Worm (Caenorhabditis elegans) whole organism, L1 larva: ENCODE data around the gene F52D10.4.
A peak's percentile ranks its signal among the peaks of the same experiment; 100 is the strongest.

Experiments used
- C16A3.4 ChIP-seq: fragments of 150-350 bp; optimal IDR thresholded peaks from 2 replicates; lab custom pipeline; 2014; ENCODE audit warnings: missing biosample characterization, missing genetic modification characterization
- F16B12.6 ChIP-seq: fragments of 150-350 bp; optimal IDR thresholded peaks from 2 replicates; lab custom pipeline; 2014; ENCODE audit warnings: missing biosample characterization, missing genetic modification characterization
- aha-1 ChIP-seq: fragments of 150-350 bp; optimal IDR thresholded peaks from 2 replicates; lab custom pipeline; 2014; ENCODE audit warnings: missing biosample characterization, missing genetic modification characterization
- ceh-8 ChIP-seq: fragments of 200-800 bp; sonication (Bioruptor generic); optimal IDR thresholded peaks from 2 replicates; lab custom pipeline; 2018; ENCODE audit warnings: mild to moderate bottlenecking, missing genetic modification characterization, moderate library complexity, missing compliant biosample characterization
- ceh-82 ChIP-seq, 3 experiments: fragments of 150-350 bp in 1 of 3; sonication (generic microtip) in 2 of 3; optimal IDR thresholded peaks; 2 replicates each; lab custom pipeline; 2014 to 2017; ENCODE audit warnings: missing biosample characterization in 3 of 3, missing genetic modification characterization in 3 of 3
- ceh-88 ChIP-seq: fragments of 200-800 bp; sonication (Bioruptor generic); IDR thresholded peaks from 2 replicates; pipeline ENCODE4 v1.3.6; 2022; ENCODE audit warnings: missing genetic modification characterization, missing compliant biosample characterization
- ces-1 ChIP-seq: fragments of 150-350 bp; optimal IDR thresholded peaks from 2 replicates; lab custom pipeline; 2014; ENCODE audit warnings: missing biosample characterization, missing genetic modification reagents, missing genetic modification characterization
- dsc-1 ChIP-seq: sonication (generic microtip); optimal IDR thresholded peaks from 2 replicates; lab custom pipeline; 2016; ENCODE audit warnings: mild to moderate bottlenecking, missing genetic modification characterization, missing compliant biosample characterization
- efl-1 ChIP-seq, 4 experiments: fragments of 150-350 bp; optimal IDR thresholded peaks in 3 of 4; peaks in 1 of 4; 1 replicate in 1 of 4; 2 replicates in 3 of 4; lab custom pipeline; 2014; ENCODE audit warnings: missing biosample characterization in 2 of 4, missing genetic modification characterization in 2 of 4, missing genetic modification reagents in 2 of 4
- efl-3 ChIP-seq: fragments of 200-800 bp; sonication (Bioruptor generic); optimal IDR thresholded peaks from 2 replicates; lab custom pipeline; 2018; ENCODE audit warnings: mild to moderate bottlenecking, missing genetic modification characterization, missing compliant biosample characterization
- egl-13 ChIP-seq: sonication (generic microtip); optimal IDR thresholded peaks from 2 replicates; lab custom pipeline; 2016; ENCODE audit warnings: missing genotype, missing genetic modification reagents, missing genetic modification characterization, missing compliant biosample characterization
- egl-27 ChIP-seq, 2 experiments: fragments of 150-350 bp in 1 of 2; sonication (generic microtip); optimal IDR thresholded peaks; 3 replicates each; lab custom pipeline; 2017 to 2018; ENCODE audit warnings: missing biosample characterization in 2 of 2, missing genetic modification characterization in 2 of 2, missing genetic modification reagents in 2 of 2
- ets-5 ChIP-seq: fragments of 200-800 bp; sonication (Bioruptor generic); IDR thresholded peaks from 2 replicates; pipeline ENCODE4 v1.3.6; 2022; ENCODE audit warnings: missing genetic modification characterization, missing compliant biosample characterization
- grh-1 ChIP-seq: fragments of 200-800 bp; sonication (Bioruptor generic); IDR thresholded peaks from 2 replicates; pipeline ENCODE4 v1.3.6; 2022; ENCODE audit warnings: missing genetic modification reagents, missing genetic modification characterization, missing compliant biosample characterization
- hlh-4 ChIP-seq: sonication (generic microtip); optimal IDR thresholded peaks from 2 replicates; lab custom pipeline; 2016; ENCODE audit warnings: mild to moderate bottlenecking, missing genetic modification characterization, missing compliant biosample characterization
- irx-1 ChIP-seq: sonication (generic microtip); optimal IDR thresholded peaks from 2 replicates; lab custom pipeline; 2016; ENCODE audit warnings: missing genetic modification characterization, missing compliant biosample characterization
- isw-1 ChIP-seq: fragments of 200-800 bp; sonication (Bioruptor generic); IDR thresholded peaks from 2 replicates; pipeline ENCODE4 v1.3.6; 2022; ENCODE audit warnings: missing genetic modification characterization, missing compliant biosample characterization
- jun-1 ChIP-seq: fragments of 150-350 bp; optimal IDR thresholded peaks from 2 replicates; lab custom pipeline; 2014; ENCODE audit warnings: missing biosample characterization, missing genetic modification reagents, missing genetic modification characterization
- lin-14 ChIP-seq: fragments of 200-800 bp; sonication (Bioruptor generic); optimal IDR thresholded peaks from 2 replicates; lab custom pipeline; 2018; ENCODE audit warnings: mild to moderate bottlenecking, missing genetic modification characterization, moderate library complexity, missing compliant biosample characterization
- lin-39 ChIP-seq: fragments of 150-350 bp; optimal IDR thresholded peaks from 2 replicates; lab custom pipeline; 2014; ENCODE audit warnings: missing biosample characterization, missing genetic modification reagents, missing genetic modification characterization
- lir-3 ChIP-seq: sonication (generic microtip); optimal IDR thresholded peaks from 2 replicates; lab custom pipeline; 2016; ENCODE audit warnings: mild to moderate bottlenecking, missing genetic modification characterization, moderate library complexity, missing compliant biosample characterization; ENCODE audit not compliant: poor library complexity
- mdl-1 ChIP-seq, 2 experiments: fragments of 150-350 bp; optimal IDR thresholded peaks; 2 replicates each; lab custom pipeline; 2014 to 2017; ENCODE audit warnings: missing biosample characterization in 2 of 2, missing genetic modification characterization in 2 of 2, inconsistent platforms in 1 of 2
- nhr-20 ChIP-seq: sonication (generic microtip); optimal IDR thresholded peaks from 2 replicates; lab custom pipeline; 2016; ENCODE audit warnings: mild to moderate bottlenecking, missing genetic modification characterization, missing compliant biosample characterization
- nhr-237 ChIP-seq: fragments of 150-350 bp; optimal IDR thresholded peaks from 2 replicates; lab custom pipeline; 2014; ENCODE audit warnings: missing biosample characterization, missing genetic modification characterization
- nhr-47 ChIP-seq: sonication (generic microtip); optimal IDR thresholded peaks from 2 replicates; lab custom pipeline; 2016; ENCODE audit warnings: mild to moderate bottlenecking, missing genetic modification characterization, moderate library complexity, missing compliant biosample characterization
- nhr-76 ChIP-seq: sonication (generic microtip); optimal IDR thresholded peaks from 2 replicates; lab custom pipeline; 2017; ENCODE audit warnings: missing biosample characterization, missing genetic modification characterization
- nhr-84 ChIP-seq: sonication (generic microtip); optimal IDR thresholded peaks from 2 replicates; lab custom pipeline; 2017; ENCODE audit warnings: missing biosample characterization, missing genetic modification characterization
- nhr-90 ChIP-seq: sonication (generic microtip); optimal IDR thresholded peaks from 2 replicates; lab custom pipeline; 2016; ENCODE audit warnings: mild to moderate bottlenecking, missing genetic modification characterization, missing compliant biosample characterization; ENCODE audit not compliant: poor library complexity
- pag-3 ChIP-seq: sonication (generic microtip); optimal IDR thresholded peaks from 2 replicates; lab custom pipeline; 2017; ENCODE audit warnings: missing genetic modification characterization, mild to moderate bottlenecking, missing compliant biosample characterization, antibody characterized with exemption, borderline replicate concordance; ENCODE audit not compliant: insufficient read depth
- snpc-4 ChIP-seq: fragments of 150-350 bp; optimal IDR thresholded peaks from 2 replicates; lab custom pipeline; 2014; ENCODE audit warnings: missing biosample characterization, missing genetic modification characterization
- sup-37 ChIP-seq: fragments of 200-800 bp; sonication (Bioruptor generic); optimal IDR thresholded peaks from 2 replicates; lab custom pipeline; 2018; ENCODE audit warnings: mild to moderate bottlenecking, missing genetic modification characterization, missing compliant biosample characterization
- swsn-7 ChIP-seq: sonication (generic microtip); optimal IDR thresholded peaks from 2 replicates; lab custom pipeline; 2016; ENCODE audit warnings: missing genetic modification characterization, missing compliant biosample characterization
- tlp-1 ChIP-seq: fragments of 150-350 bp; optimal IDR thresholded peaks from 2 replicates; lab custom pipeline; 2014; ENCODE audit warnings: missing biosample characterization, missing genetic modification characterization
- unc-30 ChIP-seq: sonication (generic microtip); optimal IDR thresholded peaks from 2 replicates; lab custom pipeline; 2017; ENCODE audit warnings: missing biosample characterization, missing genetic modification characterization
- vab-15 ChIP-seq: sonication (generic microtip); optimal IDR thresholded peaks from 2 replicates; lab custom pipeline; 2017; ENCODE audit warnings: missing genotype, mild to moderate bottlenecking, missing genetic modification characterization, missing compliant biosample characterization
- xbp-1 ChIP-seq: sonication (generic microtip); optimal IDR thresholded peaks from 2 replicates; lab custom pipeline; 2016; ENCODE audit warnings: missing genetic modification characterization, missing compliant biosample characterization
- zip-4 ChIP-seq: fragments of 200-800 bp; sonication (Bioruptor generic); optimal IDR thresholded peaks from 2 replicates; lab custom pipeline; 2018; ENCODE audit warnings: mild to moderate bottlenecking, missing genetic modification characterization, moderate library complexity, missing compliant biosample characterization
- ztf-4 ChIP-seq: fragments of 150-350 bp; optimal IDR thresholded peaks from 2 replicates; lab custom pipeline; 2014; ENCODE audit warnings: missing biosample characterization, missing genetic modification characterization

F52D10.4 gene

ce11 chrX:11607500-11607823 lies 9.8 kb upstream of the F52D10.4 start (continued):
- TF ChIP-seq nhr-237 (tag; lab: Kevin White, UChicago) (no peak), nhr-47 (tag; lab: Kevin White, UChicago) (no peak), nhr-90 (no peak), ets-5 (no peak), grh-1 (GFP tag; lab: Robert Waterston, UW) (no peak), swsn-7 (no peak), nhr-20 (tag; lab: Kevin White, UChicago) (no peak), ceh-82 (tag; optimal IDR thresholded peaks at IDR 0.05; lab: Kevin White, UChicago) (no peak), lir-3 (tag; lab: Kevin White, UChicago) (no peak), egl-13 (tag; lab: Kevin White, UChicago) (peak; percentile 43)

- TF ChIP-seq efl-1 (optimal IDR thresholded peaks at IDR 0.05; lab: Kevin White, UChicago) (no peak), efl-1 (GFP tag; optimal IDR thresholded peaks at IDR 0.05 in 1 of 2; lab: Kevin White, UChicago) (peak in 1 of 2 experiments; percentile 44), lin-14 (GFP tag; lab: Kevin White, UChicago) (peak; percentile 36), dsc-1 (tag; lab: Kevin White, UChicago) (peak; percentile 78), isw-1 (GFP tag; lab: Robert Waterston, UW) (no peak), ces-1 (GFP tag; lab: Kevin White, UChicago) (no peak)
- TF ChIP-seq, all 84 proteins: peak for 3
Measured at ce11 chrX:11608110-11608759, 9.0 kb upstream of the F52D10.4 start.

ce11 chrX:11621997-11622396 lies 4.7 kb downstream of the F52D10.4 start, which contains the start of gene sto-3:
sto-3 (minus strand) TSS chrX:11622097.
- TF ChIP-seq nhr-47 (tag; lab: Kevin White, UChicago), result no peak
- TF ChIP-seq nhr-76, result no peak
- TF ChIP-seq ztf-4, result no peak
- no peak for TF ChIP-seq snpc-4
- TF ChIP-seq hlh-4 (tag; lab: Kevin White, UChicago), result no peak
- no peak for TF ChIP-seq efl-3 (GFP tag; lab: Kevin White, UChicago)
- no peak for TF ChIP-seq isw-1 (GFP tag; lab: Robert Waterston, UW)
- TF ChIP-seq aha-1 (tag; lab: Kevin White, UChicago), result no peak

ce11 chrX:11623442-11623841 lies 6.2 kb downstream of the F52D10.4 start:
- TF ChIP-seq zip-4 (GFP tag; lab: Kevin White, UChicago) (no peak), snpc-4 (peak; percentile 59)

- TF ChIP-seq ceh-88 (GFP tag; lab: Robert Waterston, UW), result no peak
Measured at ce11 chrX:11624621-11625020, 7.4 kb downstream of the F52D10.4 start.

- no peak for TF ChIP-seq jun-1 (tag; lab: Kevin White, UChicago)
- no peak for TF ChIP-seq irx-1
- no peak for TF ChIP-seq tlp-1 (tag; lab: Kevin White, UChicago)
- TF ChIP-seq vab-15 (tag; lab: Kevin White, UChicago), result no peak
- TF ChIP-seq lin-39 (tag; lab: Kevin White, UChicago), result no peak
- no peak for TF ChIP-seq sup-37 (GFP tag; lab: Kevin White, UChicago)
- TF ChIP-seq C16A3.4, result no peak
- no peak for TF ChIP-seq pag-3 (tag; lab: Kevin White, UChicago)
- no peak for TF ChIP-seq egl-27 (tag; optimal IDR thresholded peaks at IDR 0.05; lab: Kevin White, UChicago)
- TF ChIP-seq lir-3 (tag; lab: Kevin White, UChicago), result no peak
- TF ChIP-seq ceh-8 (GFP tag; lab: Kevin White, UChicago), result no peak
- TF ChIP-seq F16B12.6 (tag; lab: Kevin White, UChicago), result no peak
- TF ChIP-seq snpc-4, result no peak
- no peak for TF ChIP-seq hlh-4 (tag; lab: Kevin White, UChicago)
- TF ChIP-seq xbp-1 (tag; lab: Kevin White, UChicago), result no peak
- TF ChIP-seq unc-30 (tag; lab: Kevin White, UChicago), result no peak
- TF ChIP-seq nhr-84 (tag; lab: Kevin White, UChicago), result no peak
- TF ChIP-seq ets-5, result no peak
- TF ChIP-seq efl-1 (optimal IDR thresholded peaks at IDR 0.05; lab: Kevin White, UChicago), result no peak
- TF ChIP-seq efl-1 (GFP tag; optimal IDR thresholded peaks at IDR 0.05 in 1 of 2; lab: Kevin White, UChicago), result no peak
- no peak for TF ChIP-seq mdl-1 (tag; optimal IDR thresholded peaks at IDR 0.05; lab: Kevin White, UChicago)
Measured at ce11 chrX:11627013-11627412, 9.7 kb downstream of the F52D10.4 start, which contains the start of gene twk-44. twk-44 (minus strand) TSS chrX:11627113.
